Fruit fly (Drosophila melanogaster): ENCODE measurements around the gene ppk5.

ppk5 gene

DNA sequence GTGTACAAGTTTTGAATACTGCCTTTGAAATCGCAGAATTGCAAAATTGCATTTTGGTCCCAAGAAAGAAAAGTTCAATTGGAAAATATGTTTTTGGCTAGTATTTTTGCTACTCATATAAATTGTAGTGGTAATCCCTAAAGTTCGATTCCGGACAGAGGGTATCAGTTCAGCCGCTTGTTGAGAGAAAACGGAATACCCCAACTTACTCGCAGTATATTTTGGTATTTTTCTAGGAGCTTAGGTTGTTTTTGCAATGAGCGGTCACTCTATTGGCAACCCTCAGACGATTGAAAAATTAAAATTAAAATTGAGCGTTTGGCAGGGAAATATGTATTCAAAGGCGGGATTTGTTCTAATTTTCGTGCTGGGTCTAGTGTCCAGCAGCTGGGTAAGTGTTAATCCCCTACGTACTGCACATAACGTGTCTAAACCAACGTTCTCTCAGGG lies 39.9 kb downstream of the ppk5 start (continued):
- TF ChIP-seq CG13287 (GFP tag; IDR thresholded peaks at IDR 0.05; ENCODE audit: partially characterized antibody) (peak; percentile 19; the same call in 1 of the 2 replicates), NfI (GFP tag; optimal IDR thresholded peaks at IDR 0.05) (no peak), CG13424 (tag; optimal IDR thresholded peaks at IDR 0.05) (no peak), stwl (tag; optimal IDR thresholded peaks at IDR 0.05) (peak; percentile 58), trh (GFP tag; optimal IDR thresholded peaks at IDR 0.05) (no peak), D19B (GFP tag; optimal IDR thresholded peaks at IDR 0.05) (peak; percentile 49), CG6813 (GFP tag; optimal IDR thresholded peaks at IDR 0.05) (no peak), CG2199 (GFP tag; IDR thresholded peaks at IDR 0.05) (0 out of 3 replicates have a peak, but pooled peaks have one; percentile 35), Sry-β (GFP tag; optimal IDR thresholded peaks at IDR 0.05) (peak; percentile 91), jumu (GFP tag; optimal IDR thresholded peaks at IDR 0.05) (no peak), mam (GFP tag; optimal IDR thresholded peaks at IDR 0.05) (peak; percentile 37), Dp (GFP tag; optimal IDR thresholded peaks at IDR 0.05) (peak; percentile 13), pfk (GFP tag; optimal IDR thresholded peaks at IDR 0.05) (no peak), lab (GFP tag; optimal IDR thresholded peaks at IDR 0.05) (no peak), GATAe (GFP tag; conservative IDR thresholded peaks at IDR 0.05) (no peak), BEAF-32 (GFP tag; optimal IDR thresholded peaks at IDR 0.05) (peak; percentile 22), Optix (GFP tag; IDR thresholded peaks at IDR 0.05) (0 out of 3 replicates have a peak, but pooled peaks have one; percentile 14), CG8924 (tag; optimal IDR thresholded peaks at IDR 0.05) (no peak), ssp (GFP tag; IDR thresholded peaks at IDR 0.05) (peak; percentile 43; the same call in 1 of the 2 replicates), E2f2 (GFP tag; IDR thresholded peaks at IDR 0.05) (peak; percentile 44), disco-r (GFP tag; optimal IDR thresholded peaks at IDR 0.05) (no peak), Camta (GFP tag; optimal IDR thresholded peaks at IDR 0.05) (no peak), pzg (GFP tag; optimal IDR thresholded peaks at IDR 0.05) (peak; percentile 49), lbe (GFP tag; optimal IDR thresholded peaks at IDR 0.05) (no peak), CG12659 (GFP tag; optimal IDR thresholded peaks at IDR 0.05) (peak; percentile 4), CG2120 (GFP tag; optimal IDR thresholded peaks at IDR 0.05) (peak; percentile 15), nau (GFP tag; optimal IDR thresholded peaks at IDR 0.05) (no peak), CG9797 (GFP tag; optimal IDR thresholded peaks at IDR 0.05) (peak; percentile 72), CG43689 (GFP tag; IDR thresholded peaks at IDR 0.05) (no peak), D19A (tag; optimal IDR thresholded peaks at IDR 0.05) (peak; percentile 22), cwo (GFP tag; optimal IDR thresholded peaks at IDR 0.05) (no peak), CG8359 (GFP tag; optimal IDR thresholded peaks at IDR 0.05; ENCODE audit: borderline replicate concordance) (no peak), knrl (GFP tag; IDR thresholded peaks at IDR 0.05; ENCODE audit: partially characterized antibody) (0 out of 3 replicates have a peak, but pooled peaks have one; percentile 10), CG14860 (GFP tag; IDR thresholded peaks at IDR 0.05; ENCODE audit: partially characterized antibody) (no peak), mirr (GFP tag; optimal IDR thresholded peaks at IDR 0.05) (no peak), CG34376 (GFP tag; optimal IDR thresholded peaks at IDR 0.05) (no peak), CG17829 (tag; optimal IDR thresholded peaks at IDR 0.05) (no peak), zf30C (GFP tag; optimal IDR thresholded peaks at IDR 0.05) (no peak), CG17912 (GFP tag; optimal IDR thresholded peaks at IDR 0.05) (no peak), dm (GFP tag; optimal IDR thresholded peaks at IDR 0.05) (no peak), Dll (GFP tag; IDR thresholded peaks at IDR 0.05; ENCODE audit: partially characterized antibody) (peak; percentile 19; the same call in 1 of the 4 replicates), gfzf (GFP tag; optimal IDR thresholded peaks at IDR 0.05) (peak; percentile 70), btn (GFP tag; optimal IDR thresholded peaks at IDR 0.05) (no peak), CG30020 (tag; optimal IDR thresholded peaks at IDR 0.05) (peak; percentile 53), sob (GFP tag; IDR thresholded peaks at IDR 0.05) (no peak; the same call in 1 of the 2 replicates), MESR4 (GFP tag; optimal IDR thresholded peaks at IDR 0.05) (peak; percentile 85), dpn (GFP tag; optimal IDR thresholded peaks at IDR 0.05) (peak in 1 of 2 experiments; percentile 21), CG4360 (GFP tag; IDR thresholded peaks at IDR 0.05) (peak; percentile 37; the same call in 1 of the 2 replicates), CG11560 (tag; IDR thresholded peaks at IDR 0.05) (no peak)

All from whole organism, embryonic.